Fruit fly (Drosophila melanogaster) whole organism, embryonic: Measurements from ENCODE around the gene ND-13A.

Experiments used
- Atf-2 ChIP-seq: fragments of 200-800 bp; sonication (Bioruptor generic); optimal IDR thresholded peaks from 2 replicates; lab custom pipeline; 2016; ENCODE audit warnings: missing biosample characterization, missing genetic modification characterization
- CG10147 ChIP-seq: fragments of 200-800 bp; sonication (Bioruptor generic); optimal IDR thresholded peaks from 2 replicates; lab custom pipeline; 2019; ENCODE audit warnings: missing biosample characterization, mild to moderate bottlenecking, missing genetic modification characterization, moderate library complexity
- CG10321 ChIP-seq: fragments of 200-800 bp; sonication (Bioruptor generic); IDR thresholded peaks from 2 replicates; pipeline ENCODE4 v1.3.6; 2022; ENCODE audit warnings: missing biosample characterization, missing genetic modification characterization
- CG13894 ChIP-seq: fragments of 200-800 bp; sonication (Bioruptor generic); optimal IDR thresholded peaks from 3 replicates; lab custom pipeline; 2018; ENCODE audit warnings: missing biosample characterization, mild to moderate bottlenecking, missing genetic modification characterization, moderate library complexity
- CG15011 ChIP-seq: fragments of 200-800 bp; sonication (Bioruptor generic); optimal IDR thresholded peaks from 3 replicates; lab custom pipeline; 2018; ENCODE audit warnings: missing biosample characterization, mild to moderate bottlenecking, missing genetic modification characterization
- CG15269 ChIP-seq: fragments of 200-800 bp; sonication (Bioruptor generic); optimal IDR thresholded peaks from 2 replicates; lab custom pipeline; 2018; ENCODE audit warnings: missing biosample characterization, mild to moderate bottlenecking, missing genetic modification characterization, moderate library complexity
- CG16779 ChIP-seq: fragments of 200-800 bp; sonication (Bioruptor generic); IDR thresholded peaks from 2 replicates; pipeline ENCODE4 v1.3.6; 2022; ENCODE audit warnings: missing biosample characterization, missing genetic modification characterization
- CG17829 ChIP-seq: fragments of 200-800 bp; optimal IDR thresholded peaks from 2 replicates; lab custom pipeline; 2019; ENCODE audit warnings: missing biosample characterization, mild to moderate bottlenecking, missing genetic modification characterization, moderate library complexity
- CG1832 ChIP-seq: fragments of 200-800 bp; sonication (Bioruptor generic); optimal IDR thresholded peaks from 2 replicates; lab custom pipeline; 2017; ENCODE audit warnings: missing biosample characterization, mild to moderate bottlenecking, missing genetic modification characterization, inconsistent platforms
- CG30403 ChIP-seq: fragments of 200-800 bp; sonication (Bioruptor generic); optimal IDR thresholded peaks from 3 replicates; lab custom pipeline; 2016; ENCODE audit warnings: missing biosample characterization, missing genetic modification characterization
- CG33213 ChIP-seq: fragments of 200-800 bp; sonication (Bioruptor generic); optimal IDR thresholded peaks from 3 replicates; lab custom pipeline; 2016; ENCODE audit warnings: missing biosample characterization, missing genetic modification characterization
- CG7271 ChIP-seq: fragments of 200-800 bp; sonication (Bioruptor generic); optimal IDR thresholded peaks from 2 replicates; lab custom pipeline; 2018; ENCODE audit warnings: missing biosample characterization, mild to moderate bottlenecking, missing genetic modification characterization, moderate library complexity
- CG9876 ChIP-seq: fragments of 200-800 bp; sonication (Bioruptor generic); optimal IDR thresholded peaks from 2 replicates; lab custom pipeline; 2016; ENCODE audit warnings: missing biosample characterization, missing genetic modification characterization
- CTCF ChIP-seq: fragments of 200-800 bp; sonication (Bioruptor generic); optimal IDR thresholded peaks from 2 replicates; lab custom pipeline; 2017; ENCODE audit warnings: missing biosample characterization, mild to moderate bottlenecking, missing genetic modification characterization, moderate library complexity
- CoRest ChIP-seq: fragments of 200-800 bp; sonication (Bioruptor generic); optimal IDR thresholded peaks from 3 replicates; lab custom pipeline; 2018; ENCODE audit warnings: missing biosample characterization, mild to moderate bottlenecking, missing genetic modification characterization, moderate library complexity
- D ChIP-seq, 2 experiments: fragments of 200-800 bp in 1 of 2; fragments of >200 bp in 1 of 2; sonication (Bioruptor generic) in 1 of 2; optimal IDR thresholded peaks; 2 replicates in 1 of 2; 3 replicates in 1 of 2; lab custom pipeline; 2017; ENCODE audit warnings: mild to moderate bottlenecking in 1 of 2, missing biosample characterization in 1 of 2, missing genetic modification characterization in 1 of 2, missing genetic modification reagents in 1 of 2
- D19A ChIP-seq: fragments of 200-800 bp; optimal IDR thresholded peaks from 3 replicates; lab custom pipeline; 2019; ENCODE audit warnings: missing biosample characterization, mild to moderate bottlenecking, missing genetic modification characterization, moderate library complexity
- Dip2 ChIP-seq: fragments of 200-800 bp; sonication (Bioruptor generic); IDR thresholded peaks from 2 replicates; pipeline ENCODE4 v1.3.6; 2022; ENCODE audit warnings: missing biosample characterization, missing genetic modification characterization
- Fer1 ChIP-seq: fragments of 200-800 bp; sonication (Bioruptor generic); optimal IDR thresholded peaks from 2 replicates; lab custom pipeline; 2017; ENCODE audit warnings: missing biosample characterization, mild to moderate bottlenecking, missing genetic modification characterization
- HLH4C ChIP-seq: fragments of 200-800 bp; sonication (Bioruptor generic); IDR thresholded peaks from 3 replicates; pipeline ENCODE4 v1.3.6; 2022; ENCODE audit warnings: missing biosample characterization, missing genetic modification characterization; ENCODE audit not compliant: partially characterized antibody
- Hr78 ChIP-seq, 2 experiments: fragments of 200-800 bp in 1 of 2; fragments of >200 bp in 1 of 2; sonication (Bioruptor generic) in 1 of 2; optimal IDR thresholded peaks; 2 replicates each; lab custom pipeline; 2017 to 2019; ENCODE audit warnings: missing biosample characterization in 2 of 2, missing genetic modification characterization in 2 of 2, mild to moderate bottlenecking in 1 of 2, moderate library complexity in 1 of 2
- MESR4 ChIP-seq: fragments of 200-800 bp; sonication (Bioruptor generic); optimal IDR thresholded peaks from 2 replicates; lab custom pipeline; 2018; ENCODE audit warnings: missing biosample characterization, mild to moderate bottlenecking, missing genetic modification characterization, moderate library complexity
- Meics ChIP-seq: fragments of 200-800 bp; sonication (Bioruptor generic); optimal IDR thresholded peaks from 2 replicates; lab custom pipeline; 2017; ENCODE audit warnings: missing biosample characterization, mild to moderate bottlenecking, missing genetic modification characterization
- NK7.1 ChIP-seq: fragments of 200-800 bp; sonication (Bioruptor generic); optimal IDR thresholded peaks from 3 replicates; lab custom pipeline; 2016; ENCODE audit warnings: missing biosample characterization, missing genetic modification characterization
- Rx ChIP-seq: fragments of 200-800 bp; sonication (Bioruptor generic); IDR thresholded peaks from 2 replicates; pipeline ENCODE4 v1.3.6; 2022; ENCODE audit warnings: missing biosample characterization, missing genetic modification characterization
- Trl ChIP-seq, 3 experiments: fragments of >200 bp in 2 of 3; fragments of 200-800 bp in 1 of 3; sonication (Bioruptor generic) in 1 of 3; optimal IDR thresholded peaks; 2 replicates in 1 of 3; 3 replicates in 2 of 3; lab custom pipeline; 2016 to 2017; ENCODE audit warnings: missing biosample characterization in 1 of 3, missing genetic modification characterization in 1 of 3
- bowl ChIP-seq: fragments of 200-800 bp; sonication (Bioruptor generic); IDR thresholded peaks from 2 replicates; pipeline ENCODE4 v1.3.6; 2022; ENCODE audit warnings: missing biosample characterization, missing genetic modification characterization
- danr ChIP-seq: fragments of 200-800 bp; sonication (Bioruptor generic); IDR thresholded peaks from 2 replicates; pipeline ENCODE4 v1.3.6; 2022; ENCODE audit warnings: missing biosample characterization, missing genetic modification characterization
- eve ChIP-seq, 2 experiments: fragments of >200 bp; optimal IDR thresholded peaks; 2 replicates each; lab custom pipeline; 2017; ENCODE audit warnings: missing biosample characterization in 2 of 2, missing genetic modification characterization in 2 of 2
- eyg ChIP-seq: fragments of 200-800 bp; sonication (Bioruptor generic); optimal IDR thresholded peaks from 3 replicates; lab custom pipeline; 2016; ENCODE audit warnings: missing biosample characterization, missing genetic modification characterization
- gsb ChIP-seq: fragments of 200-800 bp; sonication (Bioruptor generic); IDR thresholded peaks from 2 replicates; pipeline ENCODE4 v1.3.6; 2022; ENCODE audit warnings: missing biosample characterization, missing genetic modification characterization
- gsb-n ChIP-seq: fragments of 200-800 bp; sonication (Bioruptor generic); optimal IDR thresholded peaks from 3 replicates; lab custom pipeline; 2018; ENCODE audit warnings: missing biosample characterization, mild to moderate bottlenecking, missing genetic modification characterization
- hbn ChIP-seq: fragments of 200-800 bp; sonication (Bioruptor generic); IDR thresholded peaks from 2 replicates; pipeline ENCODE4 v1.3.6; 2022; ENCODE audit warnings: missing biosample characterization, missing genetic modification characterization; ENCODE audit not compliant: partially characterized antibody
- jumu ChIP-seq: fragments of 200-800 bp; sonication (Bioruptor generic); optimal IDR thresholded peaks from 3 replicates; lab custom pipeline; 2016; ENCODE audit warnings: missing biosample characterization, missing genetic modification characterization
- kay ChIP-seq: fragments of 200-800 bp; sonication (Bioruptor generic); optimal IDR thresholded peaks from 2 replicates; lab custom pipeline; 2016; ENCODE audit warnings: missing biosample characterization, missing genetic modification characterization
- lilli ChIP-seq: fragments of 200-800 bp; sonication (Bioruptor generic); optimal IDR thresholded peaks from 3 replicates; lab custom pipeline; 2016; ENCODE audit warnings: missing biosample characterization, missing genetic modification characterization
- nom ChIP-seq: fragments of 200-800 bp; sonication (Bioruptor generic); optimal IDR thresholded peaks from 2 replicates; lab custom pipeline; 2017; ENCODE audit warnings: missing biosample characterization, missing genetic modification characterization, mild to moderate bottlenecking, moderate library complexity, missing genetic modification reagents
- pfk ChIP-seq: fragments of 200-800 bp; sonication (Bioruptor generic); optimal IDR thresholded peaks from 2 replicates; lab custom pipeline; 2018; ENCODE audit warnings: missing biosample characterization, mild to moderate bottlenecking, missing genetic modification characterization, moderate library complexity
- sens ChIP-seq: fragments of 200-800 bp; sonication (Bioruptor generic); peaks from one replicate; lab custom pipeline; 2016; ENCODE audit warnings: missing biosample characterization, missing genetic modification characterization
- sim ChIP-seq: fragments of 200-800 bp; sonication (Bioruptor generic); IDR thresholded peaks from 2 replicates; pipeline ENCODE4 v1.3.6; 2022; ENCODE audit warnings: missing biosample characterization, missing genetic modification characterization
- tin ChIP-seq: fragments of 200-800 bp; sonication (Bioruptor generic); optimal IDR thresholded peaks from 3 replicates; lab custom pipeline; 2016; ENCODE audit warnings: missing biosample characterization, missing genetic modification characterization
- vnd ChIP-seq: fragments of 200-800 bp; sonication (Bioruptor generic); IDR thresholded peaks from 3 replicates; pipeline ENCODE4 v1.3.6; 2022; ENCODE audit warnings: missing biosample characterization, missing genetic modification characterization; ENCODE audit not compliant: partially characterized antibody
- zf30C ChIP-seq: fragments of 200-800 bp; sonication (Bioruptor generic); optimal IDR thresholded peaks from 3 replicates; lab custom pipeline; 2018; ENCODE audit warnings: missing biosample characterization, mild to moderate bottlenecking, missing genetic modification characterization

Gene ND-13A

DNA sequence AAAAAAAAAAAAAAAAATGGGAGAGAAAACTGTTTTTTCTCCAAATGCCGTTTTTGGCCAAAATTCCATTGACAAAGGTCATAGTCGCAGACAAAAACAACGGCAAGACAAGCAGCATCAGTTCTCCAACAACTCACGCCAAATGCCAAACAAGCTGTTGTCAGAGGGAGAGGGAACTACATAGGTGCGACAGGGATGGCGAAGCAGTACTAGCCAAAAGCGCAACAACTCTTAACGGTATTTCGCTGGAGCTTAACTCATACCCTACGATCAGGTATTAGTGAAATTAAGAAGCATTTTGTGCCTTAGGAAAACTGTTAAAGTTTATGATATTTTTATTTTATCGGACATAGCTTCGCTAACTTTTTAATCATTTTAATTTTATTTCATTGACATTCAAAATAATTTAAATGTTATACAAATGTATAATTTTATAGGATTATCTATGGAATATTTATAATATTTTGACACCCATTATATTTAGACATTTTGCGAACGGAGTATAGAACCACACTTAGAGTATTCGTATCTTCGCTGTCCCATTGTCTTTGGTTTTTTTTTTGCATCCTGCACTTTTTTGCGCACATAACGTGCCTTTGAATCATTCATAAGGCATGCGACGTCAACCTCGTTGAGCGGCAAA lies 19.7 kb downstream of the ND-13A start (continued):
- no peak for TF ChIP-seq Dip2 (GFP tag; lab: Robert Waterston, UW)
- no peak for TF ChIP-seq MESR4 (GFP tag; lab: Kevin White, UChicago)
- no peak for TF ChIP-seq Rx (GFP tag; lab: Robert Waterston, UW)
- no peak for TF ChIP-seq gsb (GFP tag; lab: Robert Waterston, UW)
- peak in 1 of 2 experiments; percentile 2 for TF ChIP-seq Hr78 (GFP tag; optimal IDR thresholded peaks at IDR 0.05; lab: Kevin White, UChicago)
- peak; percentile 32 for TF ChIP-seq CG15269
- no peak for TF ChIP-seq lilli (GFP tag; lab: Kevin White, UChicago)
- TF ChIP-seq CG33213: no peak
- no peak for TF ChIP-seq CG9876 (GFP tag; lab: Kevin White, UChicago)
- TF ChIP-seq jumu (GFP tag; lab: Kevin White, UChicago): no peak
- peak; percentile 14 for TF ChIP-seq CG1832 (GFP tag; lab: Kevin White, UChicago)
- no peak for TF ChIP-seq Atf-2 (GFP tag; lab: Kevin White, UChicago)
- TF ChIP-seq HLH4C (GFP tag; lab: Robert Waterston, UW): no peak; the same call in 2 of the 3 replicates
- TF ChIP-seq CG10147 (GFP tag; lab: Kevin White, UChicago): peak; percentile 2
- TF ChIP-seq CoRest: peak; percentile 18
- TF ChIP-seq CG13894 (tag; lab: Kevin White, UChicago): no peak
- no peak for TF ChIP-seq kay
- no peak for TF ChIP-seq NK7.1 (GFP tag; lab: Kevin White, UChicago)
- TF ChIP-seq gsb-n (tag; lab: Kevin White, UChicago): no peak
- peak; percentile 2 for TF ChIP-seq Meics (GFP tag; lab: Kevin White, UChicago)

DNA sequence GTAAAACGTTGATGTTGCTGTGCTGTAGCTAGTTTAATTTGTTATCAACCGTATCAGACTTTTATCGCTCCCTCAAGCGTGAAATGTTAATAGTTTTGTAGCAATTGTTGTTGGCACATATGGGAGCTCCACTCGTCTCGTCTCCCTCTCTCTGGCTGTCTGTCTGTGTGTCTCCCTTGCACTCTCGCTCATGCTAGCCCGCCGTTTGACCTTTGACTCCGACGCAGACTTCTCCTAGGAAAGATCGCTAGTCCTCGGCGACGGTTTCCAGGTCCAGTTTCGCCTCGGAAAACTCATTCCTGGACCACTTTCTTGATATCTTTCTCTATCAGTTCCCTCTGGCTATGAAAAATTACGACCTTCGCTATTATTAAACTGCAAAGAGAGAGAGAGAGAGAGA lies 20.9 kb downstream of the ND-13A start:
- peak in 1 of 2 experiments; percentile 94 for TF ChIP-seq Hr78 (GFP tag; optimal IDR thresholded peaks at IDR 0.05; lab: Kevin White, UChicago)
- 0 out of 2 replicates have a peak, but pooled peaks have one; percentile 36 for TF ChIP-seq CG10321 (GFP tag; lab: Robert Waterston, UW)
- no peak for TF ChIP-seq bowl (GFP tag; lab: Robert Waterston, UW)
- peak; percentile 38 for TF ChIP-seq CG1832 (GFP tag; lab: Kevin White, UChicago)
- TF ChIP-seq nom: peak; percentile 5
- TF ChIP-seq Trl (optimal IDR thresholded peaks at IDR 0.05; lab: Kevin White, UChicago): peak in 1 of 2 experiments; percentile 14
- TF ChIP-seq Trl (GFP tag; optimal IDR thresholded peaks at IDR 0.05; lab: Kevin White, UChicago): no peak

dm6 chr2L:5072357-5072756 lies 27.7 kb downstream of the ND-13A start:
- TF ChIP-seq D (optimal IDR thresholded peaks at IDR 0.05; lab: Kevin White, UChicago): no peak
- TF ChIP-seq D (GFP tag; optimal IDR thresholded peaks at IDR 0.05; lab: Kevin White, UChicago): no peak
- no peak for TF ChIP-seq CG7271
- TF ChIP-seq sens (GFP tag; lab: Kevin White, UChicago): peak; percentile 68
- peak in 1 of 2 experiments; percentile 39 for TF ChIP-seq eve (GFP tag; optimal IDR thresholded peaks at IDR 0.05; lab: Kevin White, UChicago)

dm6 chr2L:5070797-5071579 lies 29.1 kb downstream of the ND-13A start, which contains the start of gene RpL37A:
Gene RpL37A, plus strand, starts transcription at chr2L:5070957.
- TF ChIP-seq vnd (GFP tag; lab: Robert Waterston, UW) (no peak), Fer1 (peak; percentile 92), CTCF (GFP tag; lab: Kevin White, UChicago) (peak; percentile 70), gsb (GFP tag; lab: Robert Waterston, UW) (peak; percentile 54; the same call in 1 of the 2 replicates), danr (GFP tag; lab: Robert Waterston, UW) (peak; percentile 30; the same call in 1 of the 2 replicates), zf30C (GFP tag; lab: Kevin White, UChicago) (peak; percentile 28), CG33213 (peak; percentile 96), CG15011 (GFP tag; lab: Kevin White, UChicago) (peak; percentile 76), CG30403 (GFP tag; lab: Kevin White, UChicago) (peak; percentile 69), CG17829 (tag; lab: Kevin White, UChicago) (peak; percentile 84), CG16779 (GFP tag; lab: Robert Waterston, UW) (no peak), tin (GFP tag; lab: Kevin White, UChicago) (peak; percentile 61), eyg (GFP tag; lab: Kevin White, UChicago) (peak; percentile 83), pfk (peak; percentile 75), hbn (GFP tag; lab: Robert Waterston, UW) (peak; percentile 31; the same call in 1 of the 2 replicates), sim (peak; percentile 55), D19A (tag; lab: Kevin White, UChicago) (peak; percentile 38)
